Worm (Caenorhabditis elegans) whole organism, L2 larva: ENCODE results near the gene F58A4.2.

Source experiments
- C34F6.9 ChIP-seq: fragments of 150-350 bp; optimal IDR thresholded peaks from 2 replicates; lab custom pipeline; 2014; ENCODE audit warnings: missing biosample characterization, missing genetic modification characterization
- F13H6.1 ChIP-seq: sonication (generic microtip); optimal IDR thresholded peaks from 2 replicates; lab custom pipeline; 2016; ENCODE audit warnings: missing genetic modification characterization, missing compliant biosample characterization
- R02D3.7 ChIP-seq: fragments of 150-350 bp; optimal IDR thresholded peaks from 2 replicates; lab custom pipeline; 2014; ENCODE audit warnings: missing biosample characterization, missing genetic modification characterization
- Y55F3AM.14 ChIP-seq: fragments of 200-800 bp; sonication (Bioruptor generic); optimal IDR thresholded peaks from 2 replicates; lab custom pipeline; 2018; ENCODE audit warnings: mild to moderate bottlenecking, missing genetic modification characterization, missing compliant biosample characterization
- ZK546.5 ChIP-seq: sonication (generic microtip); optimal IDR thresholded peaks from 2 replicates; lab custom pipeline; 2017; ENCODE audit warnings: missing biosample characterization, missing genetic modification characterization
- alr-1 ChIP-seq: fragments of 150-350 bp; optimal IDR thresholded peaks from 2 replicates; lab custom pipeline; 2014; ENCODE audit warnings: missing biosample characterization, missing genetic modification characterization
- aly-2 ChIP-seq: fragments of 150-350 bp; optimal IDR thresholded peaks from 2 replicates; lab custom pipeline; 2014; ENCODE audit warnings: missing biosample characterization, missing genetic modification characterization
- ama-1 ChIP-seq: fragments of 150-350 bp; optimal IDR thresholded peaks from 2 replicates; lab custom pipeline; 2018; ENCODE audit warnings: inconsistent platforms
- blmp-1 ChIP-seq: sonication (generic microtip); optimal IDR thresholded peaks from 2 replicates; lab custom pipeline; 2017; ENCODE audit warnings: missing genetic modification characterization, mild to moderate bottlenecking, missing compliant biosample characterization, antibody characterized with exemption, moderate library complexity; ENCODE audit not compliant: insufficient read depth
- ceh-16 ChIP-seq: fragments of 150-350 bp; optimal IDR thresholded peaks from 2 replicates; lab custom pipeline; 2014; ENCODE audit warnings: missing biosample characterization, missing genetic modification characterization
- ceh-82 ChIP-seq: fragments of 150-350 bp; optimal IDR thresholded peaks from 2 replicates; lab custom pipeline; 2014; ENCODE audit warnings: missing biosample characterization, missing genetic modification characterization
- crh-2 ChIP-seq: sonication (generic microtip); optimal IDR thresholded peaks from 2 replicates; lab custom pipeline; 2017; ENCODE audit warnings: missing biosample characterization, missing genetic modification characterization
- dmd-4 ChIP-seq: sonication (generic microtip); optimal IDR thresholded peaks from 2 replicates; lab custom pipeline; 2017; ENCODE audit warnings: missing biosample characterization, missing genetic modification characterization
- egl-27 ChIP-seq: sonication (generic microtip); optimal IDR thresholded peaks from 3 replicates; lab custom pipeline; 2017; ENCODE audit warnings: missing biosample characterization, missing genetic modification reagents, missing genetic modification characterization
- elt-1 ChIP-seq: fragments of 150-350 bp; optimal IDR thresholded peaks from 2 replicates; lab custom pipeline; 2014; ENCODE audit warnings: missing biosample characterization, missing genetic modification characterization
- elt-3 ChIP-seq: sonication (generic microtip); optimal IDR thresholded peaks from 2 replicates; lab custom pipeline; 2017; ENCODE audit warnings: missing biosample characterization, missing genetic modification characterization
- fos-1 ChIP-seq: fragments of 150-350 bp; optimal IDR thresholded peaks from 2 replicates; lab custom pipeline; 2014; ENCODE audit warnings: missing biosample characterization, missing genetic modification characterization
- gmeb-1 ChIP-seq: fragments of 150-350 bp; optimal IDR thresholded peaks from 2 replicates; lab custom pipeline; 2014; ENCODE audit warnings: missing biosample characterization, missing genetic modification characterization
- lin-11 ChIP-seq: fragments of 150-350 bp; sonication (generic microtip); optimal IDR thresholded peaks from 2 replicates; lab custom pipeline; 2014; ENCODE audit warnings: missing biosample characterization, missing genetic modification characterization, inconsistent platforms, mixed read lengths
- lin-13 ChIP-seq: fragments of 150-350 bp; optimal IDR thresholded peaks from 2 replicates; lab custom pipeline; 2014; ENCODE audit warnings: missing biosample characterization, missing genetic modification reagents, missing genetic modification characterization
- lin-39 ChIP-seq: fragments of 150-350 bp; optimal IDR thresholded peaks from 2 replicates; lab custom pipeline; 2014; ENCODE audit warnings: missing biosample characterization, missing genetic modification reagents, missing genetic modification characterization
- lsy-2 ChIP-seq, 2 experiments: fragments of 150-350 bp in 1 of 2; sonication (generic microtip) in 1 of 2; optimal IDR thresholded peaks; 2 replicates each; lab custom pipeline; 2014 to 2017; ENCODE audit warnings: missing biosample characterization in 2 of 2, missing genetic modification characterization in 2 of 2
- mab-5 ChIP-seq: fragments of 150-350 bp; optimal IDR thresholded peaks from 2 replicates; lab custom pipeline; 2014; ENCODE audit warnings: missing biosample characterization, missing genetic modification characterization
- mbf-1 ChIP-seq: sonication (generic microtip); optimal IDR thresholded peaks from 2 replicates; lab custom pipeline; 2017; ENCODE audit warnings: missing biosample characterization, missing genetic modification characterization
- mdl-1 ChIP-seq, 2 experiments: fragments of 150-350 bp in 1 of 2; sonication (generic microtip) in 1 of 2; optimal IDR thresholded peaks; 2 replicates each; lab custom pipeline; 2017; ENCODE audit warnings: missing biosample characterization in 2 of 2, missing genetic modification characterization in 2 of 2
- nhr-10 ChIP-seq: sonication (generic microtip); optimal IDR thresholded peaks from 2 replicates; lab custom pipeline; 2017; ENCODE audit warnings: missing biosample characterization, missing genetic modification characterization
- nhr-11 ChIP-seq: fragments of 150-350 bp; optimal IDR thresholded peaks from 2 replicates; lab custom pipeline; 2014; ENCODE audit warnings: missing biosample characterization, missing genetic modification characterization
- nhr-12 ChIP-seq: fragments of 150-350 bp; optimal IDR thresholded peaks from 2 replicates; lab custom pipeline; 2014; ENCODE audit warnings: missing biosample characterization, missing genetic modification characterization
- nhr-129 ChIP-seq: fragments of 150-350 bp; optimal IDR thresholded peaks from 2 replicates; lab custom pipeline; 2014; ENCODE audit warnings: missing biosample characterization, missing genetic modification characterization
- nhr-21 ChIP-seq: fragments of 150-350 bp; optimal IDR thresholded peaks from 2 replicates; lab custom pipeline; 2014; ENCODE audit warnings: missing biosample characterization, missing genetic modification characterization
- nhr-23 ChIP-seq: fragments of 150-350 bp; optimal IDR thresholded peaks from 2 replicates; lab custom pipeline; 2014; ENCODE audit warnings: missing biosample characterization, missing genetic modification reagents, missing genetic modification characterization
- nhr-237 ChIP-seq: fragments of 150-350 bp; optimal IDR thresholded peaks from 2 replicates; lab custom pipeline; 2014; ENCODE audit warnings: missing biosample characterization, missing genetic modification characterization
- nhr-25 ChIP-seq: fragments of 150-350 bp; sonication (generic microtip); optimal IDR thresholded peaks from 3 replicates; lab custom pipeline; 2014; ENCODE audit warnings: missing biosample characterization, missing genetic modification characterization
- nhr-6 ChIP-seq: fragments of 150-350 bp; optimal IDR thresholded peaks from 2 replicates; lab custom pipeline; 2014; ENCODE audit warnings: missing biosample characterization, missing genetic modification characterization
- nhr-77 ChIP-seq: fragments of 150-350 bp; optimal IDR thresholded peaks from 2 replicates; lab custom pipeline; 2014; ENCODE audit warnings: missing biosample characterization, missing genetic modification characterization
- peb-1 ChIP-seq: fragments of 150-350 bp; optimal IDR thresholded peaks from 2 replicates; lab custom pipeline; 2014; ENCODE audit warnings: missing biosample characterization, missing genetic modification characterization
- sem-4 ChIP-seq: fragments of 150-350 bp; optimal IDR thresholded peaks from 2 replicates; lab custom pipeline; 2014; ENCODE audit warnings: missing biosample characterization, missing genetic modification reagents, missing genetic modification characterization
- skn-1 ChIP-seq: sonication (generic microtip); optimal IDR thresholded peaks from 2 replicates; lab custom pipeline; 2017; ENCODE audit warnings: missing biosample characterization, missing genetic modification characterization
- sma-3 ChIP-seq: sonication (generic microtip); optimal IDR thresholded peaks from 2 replicates; lab custom pipeline; 2016; ENCODE audit warnings: missing genetic modification reagents, missing genetic modification characterization, missing compliant biosample characterization
- sma-9 ChIP-seq, 2 experiments: fragments of 150-350 bp in 1 of 2; sonication (generic microtip) in 1 of 2; optimal IDR thresholded peaks; 2 replicates each; lab custom pipeline; 2014 to 2016; ENCODE audit warnings: missing genetic modification characterization in 2 of 2, mild to moderate bottlenecking in 1 of 2, missing biosample characterization in 1 of 2, missing compliant biosample characterization in 1 of 2, missing genetic modification reagents in 1 of 2, moderate library complexity in 1 of 2
- snpc-4 ChIP-seq: fragments of 150-350 bp; optimal IDR thresholded peaks from 2 replicates; lab custom pipeline; 2014; ENCODE audit warnings: missing biosample characterization, missing genetic modification characterization
- unc-39 ChIP-seq: fragments of 150-350 bp; optimal IDR thresholded peaks from 2 replicates; lab custom pipeline; 2014; ENCODE audit warnings: missing biosample characterization, missing genetic modification characterization
- unc-55 ChIP-seq: fragments of 150-350 bp; sonication (generic microtip); optimal IDR thresholded peaks from 3 replicates; lab custom pipeline; 2014; ENCODE audit warnings: missing biosample characterization, missing genetic modification reagents, missing genetic modification characterization
- unc-62 ChIP-seq: fragments of 150-350 bp; optimal IDR thresholded peaks from 2 replicates; lab custom pipeline; 2014; ENCODE audit warnings: missing biosample characterization, missing genetic modification reagents, missing genetic modification characterization
- zag-1 ChIP-seq: fragments of 150-350 bp; optimal IDR thresholded peaks from 2 replicates; lab custom pipeline; 2014; ENCODE audit warnings: missing biosample characterization, missing genetic modification characterization
- ztf-1 ChIP-seq: fragments of 200-800 bp; sonication (Bioruptor generic); conservative IDR thresholded peaks from 2 replicates; pipeline ENCODE4 v1.3.6; 2022; ENCODE audit warnings: missing genetic modification characterization, missing compliant biosample characterization
- ztf-11 ChIP-seq: sonication (generic microtip); optimal IDR thresholded peaks from 2 replicates; lab custom pipeline; 2017; ENCODE audit warnings: missing biosample characterization, missing genetic modification characterization
- ztf-4 ChIP-seq: fragments of 150-350 bp; optimal IDR thresholded peaks from 2 replicates; lab custom pipeline; 2014; ENCODE audit warnings: missing biosample characterization, missing genetic modification characterization

F58A4.2 gene

ce11 chrIII:9631117-9631655 is 30.6 kb upstream of the F58A4.2 start, which contains the start of gene ubc-7 (continued):
- TF ChIP-seq elt-1 (tag; lab: Kevin White, UChicago) = no peak
- no peak for TF ChIP-seq nhr-77 (tag; lab: Kevin White, UChicago)
- peak; percentile 20 for TF ChIP-seq R02D3.7 (tag; lab: Kevin White, UChicago)
- TF ChIP-seq snpc-4 (tag; lab: Kevin White, UChicago) = peak; percentile 39
- no peak for TF ChIP-seq unc-62 (GFP tag; lab: Kevin White, UChicago)
- peak; percentile 85 for TF ChIP-seq crh-2 (tag; lab: Kevin White, UChicago)
- peak; percentile 24 for TF ChIP-seq ceh-82 (tag; lab: Kevin White, UChicago)
- TF ChIP-seq dmd-4 = no peak
- peak; percentile 57 for TF ChIP-seq ztf-4 (tag; lab: Kevin White, UChicago)

ce11 chrIII:9629855-9630254 is 29.3 kb upstream of the F58A4.2 start, which contains the start of gene rpac-19:
rpac-19 (minus strand) TSS chrIII:9629885.
- no peak for TF ChIP-seq unc-62 (GFP tag; lab: Kevin White, UChicago)
- no peak for TF ChIP-seq ceh-16 (tag; lab: Kevin White, UChicago)
- TF ChIP-seq mab-5 (tag; lab: Kevin White, UChicago) = no peak
- peak; percentile 64 for TF ChIP-seq ama-1
- TF ChIP-seq skn-1 (tag; lab: Kevin White, UChicago) = peak; percentile 66
- peak in 1 of 2 experiments; percentile 76 for TF ChIP-seq lsy-2 (tag; optimal IDR thresholded peaks at IDR 0.05; lab: Kevin White, UChicago)
- peak; percentile 55 for TF ChIP-seq ztf-4 (tag; lab: Kevin White, UChicago)
- no peak for TF ChIP-seq blmp-1
- no peak for TF ChIP-seq lin-39 (tag; lab: Kevin White, UChicago)
- peak; percentile 19 for TF ChIP-seq nhr-237
- peak; percentile 72 for TF ChIP-seq F13H6.1 (tag; lab: Kevin White, UChicago)
- TF ChIP-seq Y55F3AM.14 (GFP tag; lab: Kevin White, UChicago) = peak; percentile 17
- TF ChIP-seq nhr-25 (tag; lab: Kevin White, UChicago) = peak; percentile 58
- TF ChIP-seq ztf-11 = no peak
- TF ChIP-seq sma-9 (GFP tag; optimal IDR thresholded peaks at IDR 0.05; lab: Kevin White, UChicago) = peak; percentile 69
- no peak for TF ChIP-seq sma-9 (tag; optimal IDR thresholded peaks at IDR 0.05; lab: Kevin White, UChicago)
- TF ChIP-seq zag-1 (tag; lab: Kevin White, UChicago) = no peak
- TF ChIP-seq nhr-129 = peak; percentile 35
- no peak for TF ChIP-seq lin-11 (tag; lab: Kevin White, UChicago)
- no peak for TF ChIP-seq R02D3.7 (tag; lab: Kevin White, UChicago)
- no peak for TF ChIP-seq dmd-4
- TF ChIP-seq nhr-21 = no peak
- TF ChIP-seq ztf-1 (GFP tag; lab: Robert Waterston, UW) = no peak
- TF ChIP-seq nhr-77 (tag; lab: Kevin White, UChicago) = no peak
- no peak for TF ChIP-seq nhr-12 (tag; lab: Kevin White, UChicago)
- TF ChIP-seq alr-1 (tag; lab: Kevin White, UChicago) = no peak
- no peak for TF ChIP-seq nhr-11 (tag; lab: Kevin White, UChicago)
- peak; percentile 72 for TF ChIP-seq lin-13 (GFP tag; lab: Kevin White, UChicago)
- no peak for TF ChIP-seq unc-39 (tag; lab: Kevin White, UChicago)
- no peak for TF ChIP-seq elt-3 (tag; lab: Kevin White, UChicago)
- TF ChIP-seq nhr-6 (tag; lab: Kevin White, UChicago) = no peak
- no peak for TF ChIP-seq snpc-4 (tag; lab: Kevin White, UChicago)
- no peak for TF ChIP-seq mdl-1 (tag; optimal IDR thresholded peaks at IDR 0.05; lab: Kevin White, UChicago)
- TF ChIP-seq egl-27 (tag; lab: Kevin White, UChicago) = peak; percentile 6
- peak; percentile 80 for TF ChIP-seq gmeb-1
- TF ChIP-seq nhr-23 (tag; lab: Kevin White, UChicago) = no peak
- TF ChIP-seq nhr-10 (tag; lab: Kevin White, UChicago) = no peak
- TF ChIP-seq sem-4 (tag; lab: Kevin White, UChicago) = peak; percentile 77
- peak; percentile 75 for TF ChIP-seq crh-2 (tag; lab: Kevin White, UChicago)
- TF ChIP-seq ceh-82 (tag; lab: Kevin White, UChicago) = no peak
- TF ChIP-seq aly-2 = no peak
- peak; percentile 57 for TF ChIP-seq unc-55
- peak; percentile 85 for TF ChIP-seq sma-3 (GFP tag; lab: Kevin White, UChicago)
- TF ChIP-seq C34F6.9 (tag; lab: Kevin White, UChicago) = peak; percentile 63
- no peak for TF ChIP-seq peb-1 (tag; lab: Kevin White, UChicago)
- peak; percentile 4 for TF ChIP-seq fos-1
- TF ChIP-seq elt-1 (tag; lab: Kevin White, UChicago) = no peak
- TF ChIP-seq mbf-1 (tag; lab: Kevin White, UChicago) = no peak
- TF ChIP-seq ZK546.5 (tag; lab: Kevin White, UChicago) = no peak
